Worm (Caenorhabditis elegans) whole organism, L2 larva: ENCODE measurements around the gene F55C9.6.
"Not testable (repeated sequence)": the region's sequence is repeated elsewhere in the genome, so short reads cannot be mapped to it uniquely, and the experiment has no call there.

Experiments used
- R02D3.7 ChIP-seq: fragments of 150-350 bp; optimal IDR thresholded peaks from 2 replicates; lab custom pipeline; 2014; ENCODE audit warnings: missing biosample characterization, missing genetic modification characterization
- Y55F3AM.14 ChIP-seq: fragments of 200-800 bp; sonication (Bioruptor generic); optimal IDR thresholded peaks from 2 replicates; lab custom pipeline; 2018; ENCODE audit warnings: mild to moderate bottlenecking, missing genetic modification characterization, missing compliant biosample characterization
- ZK546.5 ChIP-seq: sonication (generic microtip); optimal IDR thresholded peaks from 2 replicates; lab custom pipeline; 2017; ENCODE audit warnings: missing biosample characterization, missing genetic modification characterization
- alr-1 ChIP-seq: fragments of 150-350 bp; optimal IDR thresholded peaks from 2 replicates; lab custom pipeline; 2014; ENCODE audit warnings: missing biosample characterization, missing genetic modification characterization
- ama-1 ChIP-seq: fragments of 150-350 bp; optimal IDR thresholded peaks from 2 replicates; lab custom pipeline; 2018; ENCODE audit warnings: inconsistent platforms
- ceh-82 ChIP-seq: fragments of 150-350 bp; optimal IDR thresholded peaks from 2 replicates; lab custom pipeline; 2014; ENCODE audit warnings: missing biosample characterization, missing genetic modification characterization
- crh-2 ChIP-seq: sonication (generic microtip); optimal IDR thresholded peaks from 2 replicates; lab custom pipeline; 2017; ENCODE audit warnings: missing biosample characterization, missing genetic modification characterization
- dmd-4 ChIP-seq: sonication (generic microtip); optimal IDR thresholded peaks from 2 replicates; lab custom pipeline; 2017; ENCODE audit warnings: missing biosample characterization, missing genetic modification characterization
- egl-27 ChIP-seq: sonication (generic microtip); optimal IDR thresholded peaks from 3 replicates; lab custom pipeline; 2017; ENCODE audit warnings: missing biosample characterization, missing genetic modification reagents, missing genetic modification characterization
- elt-1 ChIP-seq: fragments of 150-350 bp; optimal IDR thresholded peaks from 2 replicates; lab custom pipeline; 2014; ENCODE audit warnings: missing biosample characterization, missing genetic modification characterization
- elt-3 ChIP-seq: sonication (generic microtip); optimal IDR thresholded peaks from 2 replicates; lab custom pipeline; 2017; ENCODE audit warnings: missing biosample characterization, missing genetic modification characterization
- fos-1 ChIP-seq: fragments of 150-350 bp; optimal IDR thresholded peaks from 2 replicates; lab custom pipeline; 2014; ENCODE audit warnings: missing biosample characterization, missing genetic modification characterization
- gmeb-1 ChIP-seq: fragments of 150-350 bp; optimal IDR thresholded peaks from 2 replicates; lab custom pipeline; 2014; ENCODE audit warnings: missing biosample characterization, missing genetic modification characterization
- lin-11 ChIP-seq: fragments of 150-350 bp; sonication (generic microtip); optimal IDR thresholded peaks from 2 replicates; lab custom pipeline; 2014; ENCODE audit warnings: missing biosample characterization, missing genetic modification characterization, inconsistent platforms, mixed read lengths
- lin-13 ChIP-seq: fragments of 150-350 bp; optimal IDR thresholded peaks from 2 replicates; lab custom pipeline; 2014; ENCODE audit warnings: missing biosample characterization, missing genetic modification reagents, missing genetic modification characterization
- lin-39 ChIP-seq: fragments of 150-350 bp; optimal IDR thresholded peaks from 2 replicates; lab custom pipeline; 2014; ENCODE audit warnings: missing biosample characterization, missing genetic modification reagents, missing genetic modification characterization
- lsy-2 ChIP-seq, 2 experiments: fragments of 150-350 bp in 1 of 2; sonication (generic microtip) in 1 of 2; optimal IDR thresholded peaks; 2 replicates each; lab custom pipeline; 2014 to 2017; ENCODE audit warnings: missing biosample characterization in 2 of 2, missing genetic modification characterization in 2 of 2
- mab-5 ChIP-seq: fragments of 150-350 bp; optimal IDR thresholded peaks from 2 replicates; lab custom pipeline; 2014; ENCODE audit warnings: missing biosample characterization, missing genetic modification characterization
- mdl-1 ChIP-seq, 2 experiments: fragments of 150-350 bp in 1 of 2; sonication (generic microtip) in 1 of 2; optimal IDR thresholded peaks; 2 replicates each; lab custom pipeline; 2017; ENCODE audit warnings: missing biosample characterization in 2 of 2, missing genetic modification characterization in 2 of 2
- nhr-10 ChIP-seq: sonication (generic microtip); optimal IDR thresholded peaks from 2 replicates; lab custom pipeline; 2017; ENCODE audit warnings: missing biosample characterization, missing genetic modification characterization
- nhr-11 ChIP-seq: fragments of 150-350 bp; optimal IDR thresholded peaks from 2 replicates; lab custom pipeline; 2014; ENCODE audit warnings: missing biosample characterization, missing genetic modification characterization
- nhr-12 ChIP-seq: fragments of 150-350 bp; optimal IDR thresholded peaks from 2 replicates; lab custom pipeline; 2014; ENCODE audit warnings: missing biosample characterization, missing genetic modification characterization
- nhr-129 ChIP-seq: fragments of 150-350 bp; optimal IDR thresholded peaks from 2 replicates; lab custom pipeline; 2014; ENCODE audit warnings: missing biosample characterization, missing genetic modification characterization
- nhr-237 ChIP-seq: fragments of 150-350 bp; optimal IDR thresholded peaks from 2 replicates; lab custom pipeline; 2014; ENCODE audit warnings: missing biosample characterization, missing genetic modification characterization
- nhr-25 ChIP-seq: fragments of 150-350 bp; sonication (generic microtip); optimal IDR thresholded peaks from 3 replicates; lab custom pipeline; 2014; ENCODE audit warnings: missing biosample characterization, missing genetic modification characterization
- nhr-6 ChIP-seq: fragments of 150-350 bp; optimal IDR thresholded peaks from 2 replicates; lab custom pipeline; 2014; ENCODE audit warnings: missing biosample characterization, missing genetic modification characterization
- nhr-77 ChIP-seq: fragments of 150-350 bp; optimal IDR thresholded peaks from 2 replicates; lab custom pipeline; 2014; ENCODE audit warnings: missing biosample characterization, missing genetic modification characterization
- peb-1 ChIP-seq: fragments of 150-350 bp; optimal IDR thresholded peaks from 2 replicates; lab custom pipeline; 2014; ENCODE audit warnings: missing biosample characterization, missing genetic modification characterization
- skn-1 ChIP-seq: sonication (generic microtip); optimal IDR thresholded peaks from 2 replicates; lab custom pipeline; 2017; ENCODE audit warnings: missing biosample characterization, missing genetic modification characterization
- sma-9 ChIP-seq, 2 experiments: fragments of 150-350 bp in 1 of 2; sonication (generic microtip) in 1 of 2; optimal IDR thresholded peaks; 2 replicates each; lab custom pipeline; 2014 to 2016; ENCODE audit warnings: missing genetic modification characterization in 2 of 2, mild to moderate bottlenecking in 1 of 2, missing biosample characterization in 1 of 2, missing compliant biosample characterization in 1 of 2, missing genetic modification reagents in 1 of 2, moderate library complexity in 1 of 2
- unc-39 ChIP-seq: fragments of 150-350 bp; optimal IDR thresholded peaks from 2 replicates; lab custom pipeline; 2014; ENCODE audit warnings: missing biosample characterization, missing genetic modification characterization
- unc-55 ChIP-seq: fragments of 150-350 bp; sonication (generic microtip); optimal IDR thresholded peaks from 3 replicates; lab custom pipeline; 2014; ENCODE audit warnings: missing biosample characterization, missing genetic modification reagents, missing genetic modification characterization
- unc-62 ChIP-seq: fragments of 150-350 bp; optimal IDR thresholded peaks from 2 replicates; lab custom pipeline; 2014; ENCODE audit warnings: missing biosample characterization, missing genetic modification reagents, missing genetic modification characterization
- zag-1 ChIP-seq: fragments of 150-350 bp; optimal IDR thresholded peaks from 2 replicates; lab custom pipeline; 2014; ENCODE audit warnings: missing biosample characterization, missing genetic modification characterization
- ztf-1 ChIP-seq: fragments of 200-800 bp; sonication (Bioruptor generic); conservative IDR thresholded peaks from 2 replicates; pipeline ENCODE4 v1.3.6; 2022; ENCODE audit warnings: missing genetic modification characterization, missing compliant biosample characterization
- ztf-4 ChIP-seq: fragments of 150-350 bp; optimal IDR thresholded peaks from 2 replicates; lab custom pipeline; 2014; ENCODE audit warnings: missing biosample characterization, missing genetic modification characterization

Gene F55C9.6

ce11 chrV:19319460-19319995 lies 22.9 kb upstream of the F55C9.6 start, which contains the start of gene C43D7.7:
C43D7.7 (minus strand) TSS chrV:19319510.
- TF ChIP-seq lin-11 (tag; lab: Kevin White, UChicago) (no peak), fos-1 (tag; lab: Kevin White, UChicago) (peak; percentile 38), unc-62 (GFP tag; lab: Kevin White, UChicago) (no peak), R02D3.7 (tag; lab: Kevin White, UChicago) (no peak), ZK546.5 (tag; lab: Kevin White, UChicago) (no peak), ama-1 (lab: Kevin White, UChicago) (no peak), peb-1 (tag; lab: Kevin White, UChicago) (no peak), nhr-77 (tag; lab: Kevin White, UChicago) (no peak)

ce11 chrV:19317058-19317457 lies 20.4 kb upstream of the F55C9.6 start, which contains the start of gene srh-208:
srh-208 (plus strand) TSS chrV:19317358.
- not testable (repeated sequence) for TF ChIP-seq nhr-77, elt-3, egl-27 (tag; lab: Kevin White, UChicago)

- TF ChIP-seq nhr-129 (tag; lab: Kevin White, UChicago) (no peak), skn-1 (tag; lab: Kevin White, UChicago) (no peak), ztf-1 (GFP tag; lab: Robert Waterston, UW) (no peak), R02D3.7 (tag; lab: Kevin White, UChicago) (no peak), nhr-11 (tag; lab: Kevin White, UChicago) (no peak)
These were observed 16.4 kb upstream of the F55C9.6 start, which contains the start of gene fbxb-64 for ce11 chrV:19312975-19313374. fbxb-64 (plus strand) TSS chrV:19313275.

- TF ChIP-seq R02D3.7 (tag; lab: Kevin White, UChicago): no peak
- TF ChIP-seq unc-55 (GFP tag; lab: Kevin White, UChicago): no peak
- no peak for TF ChIP-seq alr-1 (tag; lab: Kevin White, UChicago)
- no peak for TF ChIP-seq nhr-25
- no peak for TF ChIP-seq elt-1
- TF ChIP-seq unc-62 (GFP tag; lab: Kevin White, UChicago): no peak
- TF ChIP-seq lsy-2 (tag; optimal IDR thresholded peaks at IDR 0.05; lab: Kevin White, UChicago): no peak
- no peak for TF ChIP-seq dmd-4 (tag; lab: Kevin White, UChicago)
- TF ChIP-seq peb-1 (tag; lab: Kevin White, UChicago): no peak
- no peak for TF ChIP-seq nhr-77 (tag; lab: Kevin White, UChicago)
- no peak for TF ChIP-seq mab-5 (tag; lab: Kevin White, UChicago)
- TF ChIP-seq nhr-129 (tag; lab: Kevin White, UChicago): no peak
- TF ChIP-seq zag-1 (tag; lab: Kevin White, UChicago): no peak
These were observed 14.8 kb upstream of the F55C9.6 start, which contains the start of gene C43D7.8 for ce11 chrV:19311391-19311790. C43D7.8 (minus strand) TSS chrV:19311491.

- TF ChIP-seq unc-62 (GFP tag; lab: Kevin White, UChicago) (no peak), nhr-12 (tag; lab: Kevin White, UChicago) (no peak), elt-3 (tag; lab: Kevin White, UChicago) (no peak), nhr-237 (tag; lab: Kevin White, UChicago) (no peak), nhr-25 (no peak), ama-1 (lab: Kevin White, UChicago) (no peak), nhr-6 (tag; lab: Kevin White, UChicago) (no peak), crh-2 (tag; lab: Kevin White, UChicago) (no peak), alr-1 (tag; lab: Kevin White, UChicago) (no peak), skn-1 (tag; lab: Kevin White, UChicago) (no peak), fos-1 (tag; lab: Kevin White, UChicago) (no peak)
These were observed 13.0 kb upstream of the F55C9.6 start, which contains the start of gene F55C9.11 for ce11 chrV:19309591-19309990. F55C9.11 (minus strand) TSS chrV:19309691.

ce11 chrV:19308137-19308536 lies 11.5 kb upstream of the F55C9.6 start:
- TF ChIP-seq ceh-82 (tag; lab: Kevin White, UChicago) (no peak), lin-13 (GFP tag; lab: Kevin White, UChicago) (no peak), gmeb-1 (tag; lab: Kevin White, UChicago) (no peak), Y55F3AM.14 (GFP tag; lab: Kevin White, UChicago) (no peak), nhr-10 (tag; lab: Kevin White, UChicago) (no peak), skn-1 (tag; lab: Kevin White, UChicago) (no peak), unc-39 (no peak), mab-5 (tag; lab: Kevin White, UChicago) (no peak), sma-9 (GFP tag; optimal IDR thresholded peaks at IDR 0.05; lab: Kevin White, UChicago) (no peak), sma-9 (tag; optimal IDR thresholded peaks at IDR 0.05; lab: Kevin White, UChicago) (no peak), ztf-4 (tag; lab: Kevin White, UChicago) (no peak), nhr-237 (tag; lab: Kevin White, UChicago) (no peak), nhr-11 (tag; lab: Kevin White, UChicago) (no peak), peb-1 (tag; lab: Kevin White, UChicago) (no peak), ztf-1 (GFP tag; lab: Robert Waterston, UW) (no peak), lin-39 (tag; lab: Kevin White, UChicago) (no peak), R02D3.7 (tag; lab: Kevin White, UChicago) (no peak), egl-27 (tag; lab: Kevin White, UChicago) (no peak), mdl-1 (tag; optimal IDR thresholded peaks at IDR 0.05; lab: Kevin White, UChicago) (no peak), ama-1 (lab: Kevin White, UChicago) (no peak)
